Worm (Caenorhabditis elegans) whole organism, L1 larva: ENCODE data around the gene orai-1.

ENCODE experiments used
- Y116A8C.19 ChIP-seq: sonication (generic microtip); optimal IDR thresholded peaks from 2 replicates; lab custom pipeline; 2016; ENCODE audit warnings: missing compliant biosample characterization, missing genetic modification characterization, borderline replicate concordance
- aly-2 ChIP-seq: fragments of 150-350 bp; optimal IDR thresholded peaks from 2 replicates; lab custom pipeline; 2014; ENCODE audit warnings: missing biosample characterization, missing genetic modification characterization
- efl-3 ChIP-seq: fragments of 200-800 bp; sonication (Bioruptor generic); optimal IDR thresholded peaks from 2 replicates; lab custom pipeline; 2018; ENCODE audit warnings: mild to moderate bottlenecking, missing genetic modification characterization, missing compliant biosample characterization
- egl-27 ChIP-seq, 2 experiments: fragments of 150-350 bp in 1 of 2; sonication (generic microtip); optimal IDR thresholded peaks; 3 replicates each; lab custom pipeline; 2017 to 2018; ENCODE audit warnings: missing biosample characterization in 2 of 2, missing genetic modification characterization in 2 of 2, missing genetic modification reagents in 2 of 2
- elt-2 ChIP-seq: sonication (generic microtip); optimal IDR thresholded peaks from 2 replicates; lab custom pipeline; 2016; ENCODE audit warnings: missing genetic modification characterization, mild to moderate bottlenecking, inconsistent platforms, missing compliant biosample characterization, missing genetic modification reagents
- lin-39 ChIP-seq: fragments of 150-350 bp; optimal IDR thresholded peaks from 2 replicates; lab custom pipeline; 2014; ENCODE audit warnings: missing biosample characterization, missing genetic modification reagents, missing genetic modification characterization
- lir-3 ChIP-seq: sonication (generic microtip); optimal IDR thresholded peaks from 2 replicates; lab custom pipeline; 2016; ENCODE audit warnings: mild to moderate bottlenecking, missing genetic modification characterization, moderate library complexity, missing compliant biosample characterization; ENCODE audit not compliant: poor library complexity
- nhr-12 ChIP-seq: sonication (generic microtip); optimal IDR thresholded peaks from 2 replicates; lab custom pipeline; 2017; ENCODE audit warnings: missing biosample characterization, missing genetic modification characterization
- nhr-76 ChIP-seq: sonication (generic microtip); optimal IDR thresholded peaks from 2 replicates; lab custom pipeline; 2017; ENCODE audit warnings: missing biosample characterization, missing genetic modification characterization
- nhr-85 ChIP-seq: sonication (generic microtip); peaks from one replicate; lab custom pipeline; 2016; ENCODE audit warnings: missing genetic modification characterization, inconsistent platforms, missing compliant biosample characterization
- nhr-90 ChIP-seq: sonication (generic microtip); optimal IDR thresholded peaks from 2 replicates; lab custom pipeline; 2016; ENCODE audit warnings: mild to moderate bottlenecking, missing genetic modification characterization, missing compliant biosample characterization; ENCODE audit not compliant: poor library complexity
- unc-130 ChIP-seq: fragments of 150-350 bp; optimal IDR thresholded peaks from 2 replicates; lab custom pipeline; 2017; ENCODE audit warnings: missing biosample characterization, missing genetic modification characterization, inconsistent platforms
- unc-62 ChIP-seq: fragments of 150-350 bp; optimal IDR thresholded peaks from 2 replicates; lab custom pipeline; 2014; ENCODE audit warnings: missing biosample characterization, missing genetic modification reagents, missing genetic modification characterization
- zag-1 ChIP-seq: fragments of 150-350 bp; optimal IDR thresholded peaks from 2 replicates; lab custom pipeline; 2014; ENCODE audit warnings: missing biosample characterization, missing genetic modification characterization

ce11 chrIII:691933-692332, 45.4 kb downstream of the orai-1 start, which contains the start of gene W02B3.7:
- TF ChIP-seq unc-130 (tag; lab: Kevin White, UChicago) (no peak), nhr-76 (no peak), efl-3 (GFP tag; lab: Kevin White, UChicago) (no peak), nhr-12 (tag; lab: Kevin White, UChicago) (no peak), zag-1 (tag; lab: Kevin White, UChicago) (no peak), unc-62 (GFP tag; lab: Kevin White, UChicago) (no peak), lir-3 (tag; lab: Kevin White, UChicago) (no peak), nhr-85 (no peak), nhr-90 (tag; lab: Kevin White, UChicago) (no peak), aly-2 (no peak), lin-39 (tag; lab: Kevin White, UChicago) (no peak), egl-27 (tag; optimal IDR thresholded peaks at IDR 0.05; lab: Kevin White, UChicago) (no peak), elt-2 (no peak), Y116A8C.19 (tag; lab: Kevin White, UChicago) (no peak)
